Worm (Caenorhabditis elegans) whole organism, L4 larva: ENCODE measurements around the gene spp-2.

Experiments
- D1046.2 ChIP-seq: fragments of 200-800 bp; sonication (Bioruptor generic); IDR thresholded peaks from 2 replicates; pipeline ENCODE4 v1.3.6; 2022; ENCODE audit warnings: missing genetic modification characterization, missing compliant biosample characterization
- F37D6.2 ChIP-seq: sonication (generic microtip); optimal IDR thresholded peaks from 2 replicates; lab custom pipeline; 2016; ENCODE audit warnings: mild to moderate bottlenecking, missing genetic modification characterization, missing compliant biosample characterization
- F49E8.2 ChIP-seq: sonication (generic microtip); optimal IDR thresholded peaks from 2 replicates; lab custom pipeline; 2016; ENCODE audit warnings: missing compliant biosample characterization, mild to moderate bottlenecking, missing genetic modification characterization, borderline replicate concordance
- T20F7.1 ChIP-seq: fragments of 200-800 bp; sonication (Bioruptor generic); optimal IDR thresholded peaks from 2 replicates; lab custom pipeline; 2018; ENCODE audit warnings: mild to moderate bottlenecking, missing genetic modification characterization, missing compliant biosample characterization
- Y75B8A.6 ChIP-seq: fragments of 200-800 bp; sonication (Bioruptor generic); IDR thresholded peaks from 2 replicates; pipeline ENCODE4 v1.3.6; 2022; ENCODE audit warnings: missing genetic modification reagents, missing genetic modification characterization, missing compliant biosample characterization
- aha-1 ChIP-seq: fragments of 150-350 bp; peaks from one replicate; lab custom pipeline; 2014; ENCODE audit warnings: missing biosample characterization, missing genetic modification characterization
- ama-1 ChIP-seq: fragments of 150-350 bp; optimal IDR thresholded peaks from 2 replicates; lab custom pipeline; 2014; ENCODE audit warnings: inconsistent platforms, mixed read lengths
- attf-4 ChIP-seq: sonication (generic microtip); optimal IDR thresholded peaks from 3 replicates; lab custom pipeline; 2017; ENCODE audit warnings: missing biosample characterization, missing genetic modification characterization
- ceh-20 ChIP-seq: fragments of 200-800 bp; sonication (Bioruptor generic); IDR thresholded peaks from 2 replicates; pipeline ENCODE4 v1.3.6; 2022; ENCODE audit warnings: missing genetic modification reagents, missing genetic modification characterization, missing compliant biosample characterization
- ceh-28 ChIP-seq: fragments of 150-350 bp; optimal IDR thresholded peaks from 2 replicates; lab custom pipeline; 2014; ENCODE audit warnings: missing biosample characterization, missing genetic modification reagents, missing genetic modification characterization
- ceh-44 ChIP-seq: fragments of 200-800 bp; sonication (Bioruptor generic); IDR thresholded peaks from 2 replicates; pipeline ENCODE4 v1.3.6; 2022; ENCODE audit warnings: missing genetic modification reagents, missing genetic modification characterization, missing compliant biosample characterization
- ceh-62 ChIP-seq: sonication (generic microtip); optimal IDR thresholded peaks from 2 replicates; lab custom pipeline; 2017; ENCODE audit warnings: missing biosample characterization, missing genetic modification characterization
- ces-1 ChIP-seq: fragments of 150-350 bp; sonication (generic microtip); optimal IDR thresholded peaks from 4 replicates; lab custom pipeline; 2014; ENCODE audit warnings: missing biosample characterization, missing genetic modification reagents, missing genetic modification characterization
- cey-2 ChIP-seq: sonication (generic microtip); optimal IDR thresholded peaks from 3 replicates; lab custom pipeline; 2017; ENCODE audit warnings: missing genetic modification characterization, mild to moderate bottlenecking, missing compliant biosample characterization, antibody characterized with exemption, borderline replicate concordance; ENCODE audit not compliant: insufficient read depth
- ctbp-1 ChIP-seq: fragments of 200-800 bp; sonication (Bioruptor generic); IDR thresholded peaks from 2 replicates; pipeline ENCODE4 v1.3.6; 2022; ENCODE audit warnings: missing genetic modification reagents, missing genetic modification characterization, missing compliant biosample characterization
- daf-16 ChIP-seq, 3 experiments: sonication (generic microtip); optimal IDR thresholded peaks; 2 replicates each; lab custom pipeline; 2016 to 2017; ENCODE audit warnings: missing genetic modification characterization in 3 of 3, missing genetic modification reagents in 3 of 3, mild to moderate bottlenecking in 2 of 3, missing compliant biosample characterization in 2 of 3, missing biosample characterization in 1 of 3, moderate library complexity in 1 of 3
- daf-19 ChIP-seq: fragments of 200-800 bp; sonication (Bioruptor generic); conservative IDR thresholded peaks from 2 replicates; pipeline ENCODE4 v1.3.6; 2022; ENCODE audit warnings: missing genetic modification characterization, missing compliant biosample characterization
- dmd-6 ChIP-seq: fragments of 200-800 bp; sonication (Bioruptor generic); IDR thresholded peaks from 2 replicates; pipeline ENCODE4 v1.3.6; 2022; ENCODE audit warnings: missing genetic modification reagents, missing genetic modification characterization, missing compliant biosample characterization
- dve-1 ChIP-seq: sonication (generic microtip); optimal IDR thresholded peaks from 2 replicates; lab custom pipeline; 2017; ENCODE audit warnings: antibody characterized with exemption, mild to moderate bottlenecking, missing genetic modification characterization, missing compliant biosample characterization; ENCODE audit not compliant: insufficient read depth
- fkh-10 ChIP-seq: fragments of 150-350 bp; optimal IDR thresholded peaks from 2 replicates; lab custom pipeline; 2014; ENCODE audit warnings: missing biosample characterization, missing genetic modification reagents, missing genetic modification characterization
- fos-1 ChIP-seq: fragments of 150-350 bp; optimal IDR thresholded peaks from 2 replicates; lab custom pipeline; 2014; ENCODE audit warnings: missing biosample characterization, missing genetic modification characterization
- hlh-30 ChIP-seq: sonication (generic microtip); optimal IDR thresholded peaks from 2 replicates; lab custom pipeline; 2017; ENCODE audit warnings: antibody characterized with exemption, mild to moderate bottlenecking, missing genetic modification characterization, missing compliant biosample characterization; ENCODE audit not compliant: insufficient read depth
- jun-1 ChIP-seq: fragments of 150-350 bp; optimal IDR thresholded peaks from 2 replicates; lab custom pipeline; 2014; ENCODE audit warnings: missing biosample characterization, missing genetic modification reagents, missing genetic modification characterization
- lim-7 ChIP-seq: fragments of 200-800 bp; sonication (Bioruptor generic); IDR thresholded peaks from 2 replicates; pipeline ENCODE4 v1.3.6; 2022; ENCODE audit warnings: missing genetic modification characterization, missing compliant biosample characterization
- lin-13 ChIP-seq: fragments of 150-350 bp; optimal IDR thresholded peaks from 2 replicates; lab custom pipeline; 2014; ENCODE audit warnings: missing biosample characterization, missing genetic modification reagents, missing genetic modification characterization
- lin-15B ChIP-seq: fragments of 150-350 bp; sonication (generic microtip); optimal IDR thresholded peaks from 3 replicates; lab custom pipeline; 2014; ENCODE audit warnings: missing biosample characterization, missing genetic modification characterization
- lin-39 ChIP-seq: fragments of 150-350 bp; optimal IDR thresholded peaks from 2 replicates; lab custom pipeline; 2014; ENCODE audit warnings: missing biosample characterization, missing genetic modification reagents, missing genetic modification characterization
- lir-3 ChIP-seq: sonication (generic microtip); optimal IDR thresholded peaks from 2 replicates; lab custom pipeline; 2016; ENCODE audit warnings: mild to moderate bottlenecking, missing genetic modification characterization, missing compliant biosample characterization
- lsy-2 ChIP-seq, 2 experiments: fragments of 150-350 bp in 1 of 2; sonication (generic microtip) in 1 of 2; optimal IDR thresholded peaks; 2 replicates each; lab custom pipeline; 2014 to 2017; ENCODE audit warnings: missing biosample characterization in 2 of 2, missing genetic modification characterization in 2 of 2
- madf-5 ChIP-seq, 2 experiments: fragments of 200-800 bp; sonication (Bioruptor generic); IDR thresholded peaks; 2 replicates each; pipeline ENCODE4 v1.3.6; 2022; ENCODE audit warnings: missing compliant biosample characterization in 2 of 2, missing genetic modification characterization in 2 of 2
- mep-1 ChIP-seq: fragments of 150-350 bp; sonication (generic microtip); optimal IDR thresholded peaks from 3 replicates; lab custom pipeline; 2014; ENCODE audit warnings: missing biosample characterization, missing genetic modification characterization
- mes-2 ChIP-seq: sonication (generic microtip); optimal IDR thresholded peaks from 2 replicates; lab custom pipeline; 2016; ENCODE audit warnings: missing genotype, mild to moderate bottlenecking, missing genetic modification characterization, missing compliant biosample characterization; ENCODE audit not compliant: poor library complexity, severe bottlenecking
- mxl-3 ChIP-seq: fragments of 200-800 bp; sonication (Bioruptor generic); optimal IDR thresholded peaks from 2 replicates; lab custom pipeline; 2018; ENCODE audit warnings: mild to moderate bottlenecking, missing genetic modification characterization, missing compliant biosample characterization
- nhr-102 ChIP-seq: sonication (generic microtip); optimal IDR thresholded peaks from 2 replicates; lab custom pipeline; 2016; ENCODE audit warnings: mild to moderate bottlenecking, missing genetic modification characterization, moderate library complexity, missing compliant biosample characterization
- nhr-237 ChIP-seq: sonication (generic microtip); optimal IDR thresholded peaks from 2 replicates; lab custom pipeline; 2017; ENCODE audit warnings: missing biosample characterization, missing genetic modification characterization
- nhr-48 ChIP-seq: sonication (generic microtip); optimal IDR thresholded peaks from 2 replicates; lab custom pipeline; 2016; ENCODE audit warnings: mild to moderate bottlenecking, missing genetic modification characterization, missing compliant biosample characterization
- nhr-6 ChIP-seq: fragments of 150-350 bp; optimal IDR thresholded peaks from 2 replicates; lab custom pipeline; 2014; ENCODE audit warnings: missing biosample characterization, missing genetic modification characterization
- nhr-76 ChIP-seq: fragments of 150-350 bp; optimal IDR thresholded peaks from 2 replicates; lab custom pipeline; 2014; ENCODE audit warnings: missing biosample characterization, missing genetic modification characterization
- nhr-77 ChIP-seq: fragments of 150-350 bp; optimal IDR thresholded peaks from 2 replicates; lab custom pipeline; 2014; ENCODE audit warnings: missing biosample characterization, missing genetic modification characterization
- php-3 ChIP-seq: fragments of 200-800 bp; sonication (Bioruptor generic); IDR thresholded peaks from 2 replicates; pipeline ENCODE4 v1.3.6; 2022; ENCODE audit warnings: missing genetic modification reagents, missing genetic modification characterization, missing compliant biosample characterization
- pqm-1 ChIP-seq: sonication (generic microtip); optimal IDR thresholded peaks from 2 replicates; lab custom pipeline; 2017; ENCODE audit warnings: missing biosample characterization, missing genetic modification characterization
- rbr-2 ChIP-seq: sonication (generic microtip); optimal IDR thresholded peaks from 2 replicates; lab custom pipeline; 2016; ENCODE audit warnings: missing genotype, missing genetic modification characterization, missing compliant biosample characterization
- saeg-2 ChIP-seq: fragments of 200-800 bp; sonication (Bioruptor generic); IDR thresholded peaks from 2 replicates; pipeline ENCODE4 v1.3.6; 2022; ENCODE audit warnings: missing genetic modification reagents, missing genetic modification characterization, missing compliant biosample characterization
- sdz-12 ChIP-seq: fragments of 200-800 bp; sonication (Bioruptor generic); optimal IDR thresholded peaks from 2 replicates; lab custom pipeline; 2018; ENCODE audit warnings: mild to moderate bottlenecking, missing genetic modification characterization, missing compliant biosample characterization
- skn-1 ChIP-seq: fragments of 150-350 bp; optimal IDR thresholded peaks from 2 replicates; lab custom pipeline; 2014; ENCODE audit warnings: missing biosample characterization, missing genetic modification characterization
- tra-1 ChIP-seq: fragments of 200-800 bp; sonication (Bioruptor generic); IDR thresholded peaks from 2 replicates; pipeline ENCODE4 v1.3.6; 2022; ENCODE audit warnings: missing genetic modification reagents, missing genetic modification characterization, missing compliant biosample characterization
- unc-39 ChIP-seq: sonication (generic microtip); optimal IDR thresholded peaks from 2 replicates; lab custom pipeline; 2017; ENCODE audit warnings: missing biosample characterization, missing genetic modification characterization
- zfp-3 ChIP-seq: fragments of 200-800 bp; sonication (Bioruptor generic); conservative IDR thresholded peaks from 2 replicates; pipeline ENCODE4 v1.3.6; 2022; ENCODE audit warnings: missing genetic modification reagents, missing genetic modification characterization, missing compliant biosample characterization
- ztf-11 ChIP-seq: fragments of 150-350 bp; optimal IDR thresholded peaks from 2 replicates; lab custom pipeline; 2014; ENCODE audit warnings: missing biosample characterization, missing genetic modification characterization

spp-2 gene

ce11 chrX:7309775-7310174 lies 6.8 kb downstream of the spp-2 start, which contains the start of the genes his-38 and his-40:
Gene his-38, minus strand, starts transcription at chrX:7309875.
Gene his-40, plus strand, starts transcription at chrX:7310110.
- TF ChIP-seq dve-1 (tag; lab: Kevin White, UChicago) (no peak), daf-16 (GFP tag; optimal IDR thresholded peaks at IDR 0.05; lab: Kevin White, UChicago) (no peak), daf-16 (tag; optimal IDR thresholded peaks at IDR 0.05; lab: Kevin White, UChicago) (peak; percentile 22)
- TF ChIP-seq, all 104 proteins: peak for 1

ce11 chrX:7306434-7306833 lies 10.2 kb downstream of the spp-2 start:
- TF ChIP-seq ceh-20 (0 out of 2 replicates have a peak, but pooled peaks have one; percentile 50), nhr-76 (tag; lab: Kevin White, UChicago) (no peak), ztf-11 (no peak), fkh-10 (GFP tag; lab: Kevin White, UChicago) (no peak), lin-39 (tag; lab: Kevin White, UChicago) (no peak), nhr-102 (tag; lab: Kevin White, UChicago) (no peak), lir-3 (tag; lab: Kevin White, UChicago) (no peak), mxl-3 (GFP tag; lab: Kevin White, UChicago) (peak; percentile 69), ceh-28 (tag; lab: Kevin White, UChicago) (no peak), lin-15B (tag; lab: Kevin White, UChicago) (no peak), mes-2 (peak; percentile 53), fos-1 (tag; lab: Kevin White, UChicago) (no peak), F37D6.2 (tag; lab: Kevin White, UChicago) (no peak), nhr-48 (tag; lab: Kevin White, UChicago) (no peak), pqm-1 (tag; lab: Kevin White, UChicago) (no peak), lsy-2 (tag; optimal IDR thresholded peaks at IDR 0.05; lab: Kevin White, UChicago) (peak; percentile 16 to 65), ces-1 (GFP tag; lab: Kevin White, UChicago) (no peak), skn-1 (no peak), madf-5 (GFP tag; IDR thresholded peaks at IDR 0.05; lab: Robert Waterston, UW) (no peak), tra-1 (GFP tag; lab: Robert Waterston, UW) (peak; percentile 68; the same call in 1 of the 2 replicates), unc-39 (tag; lab: Kevin White, UChicago) (no peak), nhr-6 (tag; lab: Kevin White, UChicago) (no peak), jun-1 (tag; lab: Kevin White, UChicago) (no peak), Y75B8A.6 (no peak), F49E8.2 (tag; lab: Kevin White, UChicago) (no peak), php-3 (no peak), D1046.2 (GFP tag; lab: Robert Waterston, UW) (no peak), daf-19 (GFP tag; lab: Robert Waterston, UW) (no peak), ceh-62 (no peak), lim-7 (GFP tag; lab: Robert Waterston, UW) (no peak), ceh-44 (GFP tag; lab: Robert Waterston, UW) (no peak), zfp-3 (GFP tag; lab: Robert Waterston, UW) (no peak), aha-1 (peak; percentile 60), rbr-2 (peak; percentile 49), sdz-12 (GFP tag; lab: Kevin White, UChicago) (no peak), ctbp-1 (no peak), cey-2 (tag; lab: Kevin White, UChicago) (no peak), mep-1 (tag; lab: Kevin White, UChicago) (peak; percentile 80), nhr-77 (tag; lab: Kevin White, UChicago) (no peak), hlh-30 (tag; lab: Kevin White, UChicago) (peak; percentile 53), dmd-6 (GFP tag; lab: Robert Waterston, UW) (peak; percentile 72), daf-16 (GFP tag; optimal IDR thresholded peaks at IDR 0.05; lab: Kevin White, UChicago) (peak in 1 of 2 experiments; percentile 49), daf-16 (tag; optimal IDR thresholded peaks at IDR 0.05; lab: Kevin White, UChicago) (peak; percentile 64), ama-1 (lab: Kevin White, UChicago) (no peak), saeg-2 (GFP tag; lab: Robert Waterston, UW) (no peak), lin-13 (no peak), nhr-237 (tag; lab: Kevin White, UChicago) (no peak), attf-4 (tag; lab: Kevin White, UChicago) (no peak), T20F7.1 (no peak)
